Worm (Caenorhabditis elegans) whole organism, young adult: ENCODE results near the gene Y39E4B.11.
A peak's percentile ranks its signal among the peaks of the same experiment; 100 is the strongest.

Source experiments
- D2030.7 ChIP-seq: fragments of 200-800 bp; sonication (Bioruptor generic); IDR thresholded peaks from 2 replicates; pipeline ENCODE4 v1.3.6; 2022; ENCODE audit warnings: missing genetic modification reagents, missing genetic modification characterization, missing compliant biosample characterization
- F22D6.2 ChIP-seq: sonication (generic microtip); optimal IDR thresholded peaks from 2 replicates; lab custom pipeline; 2016; ENCODE audit warnings: mild to moderate bottlenecking, missing genetic modification characterization, missing compliant biosample characterization
- F33H1.4 ChIP-seq: fragments of 200-800 bp; sonication (Bioruptor generic); IDR thresholded peaks from 2 replicates; pipeline ENCODE4 v1.3.6; 2022; ENCODE audit warnings: missing genetic modification reagents, missing genetic modification characterization, missing compliant biosample characterization
- F37B4.10 ChIP-seq: fragments of 200-800 bp; sonication (Bioruptor generic); IDR thresholded peaks from 2 replicates; pipeline ENCODE4 v1.3.6; 2022; ENCODE audit warnings: missing genetic modification characterization, missing compliant biosample characterization
- F49E8.2 ChIP-seq: sonication (generic microtip); optimal IDR thresholded peaks from 3 replicates; lab custom pipeline; 2017; ENCODE audit warnings: missing genetic modification characterization, mild to moderate bottlenecking, missing compliant biosample characterization, antibody characterized with exemption, moderate library complexity; ENCODE audit not compliant: insufficient read depth
- F57A8.1 ChIP-seq: fragments of 200-800 bp; sonication (Bioruptor generic); optimal IDR thresholded peaks from 2 replicates; lab custom pipeline; 2018; ENCODE audit warnings: mild to moderate bottlenecking, missing genetic modification characterization, moderate library complexity, missing compliant biosample characterization
- K12H6.12 ChIP-seq: fragments of 200-800 bp; sonication (Bioruptor generic); optimal IDR thresholded peaks from 2 replicates; lab custom pipeline; 2018; ENCODE audit warnings: mild to moderate bottlenecking, missing genetic modification characterization, missing compliant biosample characterization
- Y67H2A.10 ChIP-seq: fragments of 200-800 bp; sonication (Bioruptor generic); conservative IDR thresholded peaks from 2 replicates; pipeline ENCODE4 v1.3.6; 2022; ENCODE audit warnings: missing genetic modification reagents, missing genetic modification characterization, missing compliant biosample characterization
- aptf-2 ChIP-seq: fragments of 200-800 bp; sonication (Bioruptor generic); conservative IDR thresholded peaks from 2 replicates; pipeline ENCODE4 v1.3.6; 2022; ENCODE audit warnings: missing genetic modification reagents, missing genetic modification characterization, missing compliant biosample characterization
- bed-1 ChIP-seq: fragments of 200-800 bp; sonication (Bioruptor generic); IDR thresholded peaks from 2 replicates; pipeline ENCODE4 v1.3.6; 2022; ENCODE audit warnings: missing genetic modification reagents, missing genetic modification characterization, missing compliant biosample characterization
- bed-2 ChIP-seq: fragments of 200-800 bp; sonication (Bioruptor generic); IDR thresholded peaks from 2 replicates; pipeline ENCODE4 v1.3.6; 2022; ENCODE audit warnings: missing genetic modification reagents, missing genetic modification characterization, missing compliant biosample characterization
- cebp-1 ChIP-seq, 2 experiments: fragments of 200-800 bp in 1 of 2; sonication (Bioruptor generic) in 1 of 2; sonication (generic microtip) in 1 of 2; IDR thresholded peaks in 1 of 2; optimal IDR thresholded peaks in 1 of 2; 2 replicates each; pipeline versions ENCODE4 v1.3.6 to Lab custom; 2017 to 2022; ENCODE audit warnings: missing compliant biosample characterization in 2 of 2, missing genetic modification characterization in 2 of 2, mild to moderate bottlenecking in 1 of 2, missing genetic modification reagents in 1 of 2, moderate library complexity in 1 of 2
- ceh-40 ChIP-seq: fragments of 200-800 bp; sonication (Bioruptor generic); IDR thresholded peaks from 2 replicates; pipeline ENCODE4 v1.3.6; 2022; ENCODE audit warnings: missing genetic modification characterization, missing compliant biosample characterization
- dpl-1 ChIP-seq: fragments of 150-350 bp; optimal IDR thresholded peaks from 2 replicates; lab custom pipeline; 2014; ENCODE audit warnings: missing biosample characterization, missing genetic modification reagents, missing genetic modification characterization
- egrh-3 ChIP-seq: fragments of 200-800 bp; sonication (Bioruptor generic); IDR thresholded peaks from 2 replicates; pipeline ENCODE4 v1.3.6; 2022; ENCODE audit warnings: missing genetic modification reagents, missing genetic modification characterization, missing compliant biosample characterization
- him-1 ChIP-seq: sonication (generic microtip); optimal IDR thresholded peaks from 2 replicates; lab custom pipeline; 2016; ENCODE audit warnings: missing genotype, missing genetic modification reagents, missing genetic modification characterization, missing compliant biosample characterization
- hlh-12 ChIP-seq: sonication (generic microtip); optimal IDR thresholded peaks from 2 replicates; lab custom pipeline; 2016; ENCODE audit warnings: missing genetic modification characterization, missing compliant biosample characterization
- hmg-20 ChIP-seq: fragments of 200-800 bp; sonication (Bioruptor generic); IDR thresholded peaks from 2 replicates; pipeline ENCODE4 v1.3.6; 2022; ENCODE audit warnings: missing genetic modification reagents, missing genetic modification characterization, missing compliant biosample characterization
- hrde-1 ChIP-seq: sonication (generic microtip); optimal IDR thresholded peaks from 2 replicates; lab custom pipeline; 2016; ENCODE audit warnings: missing genetic modification characterization, mild to moderate bottlenecking, missing compliant biosample characterization, moderate library complexity, missing genotype, missing genetic modification reagents, borderline replicate concordance
- let-607 ChIP-seq, 2 experiments: fragments of 200-800 bp in 1 of 2; sonication (Bioruptor generic) in 1 of 2; sonication (generic microtip) in 1 of 2; optimal IDR thresholded peaks; 2 replicates each; lab custom pipeline; 2016 to 2018; ENCODE audit warnings: mild to moderate bottlenecking in 2 of 2, missing compliant biosample characterization in 2 of 2, missing genetic modification characterization in 2 of 2, moderate library complexity in 2 of 2, missing genotype in 1 of 2
- lin-40 ChIP-seq: sonication (generic microtip); optimal IDR thresholded peaks from 2 replicates; lab custom pipeline; 2016; ENCODE audit warnings: missing genetic modification characterization, mild to moderate bottlenecking, missing compliant biosample characterization, missing genotype, missing genetic modification reagents
- lsl-1 ChIP-seq: fragments of 200-800 bp; sonication (Bioruptor generic); optimal IDR thresholded peaks from 2 replicates; lab custom pipeline; 2018; ENCODE audit warnings: mild to moderate bottlenecking, missing genetic modification characterization, moderate library complexity, missing compliant biosample characterization
- madf-10 ChIP-seq: sonication (generic microtip); optimal IDR thresholded peaks from 2 replicates; lab custom pipeline; 2016; ENCODE audit warnings: mild to moderate bottlenecking, missing genetic modification characterization, missing compliant biosample characterization
- mcd-1 ChIP-seq: fragments of 200-800 bp; sonication (Bioruptor generic); IDR thresholded peaks from 2 replicates; pipeline ENCODE4 v1.3.6; 2022; ENCODE audit warnings: missing genetic modification reagents, missing genetic modification characterization, missing compliant biosample characterization
- mxl-1 ChIP-seq: sonication (generic microtip); optimal IDR thresholded peaks from 2 replicates; lab custom pipeline; 2016; ENCODE audit warnings: missing genetic modification characterization, missing compliant biosample characterization
- nhr-120 ChIP-seq: fragments of 200-800 bp; sonication (Bioruptor generic); IDR thresholded peaks from 2 replicates; pipeline ENCODE4 v1.3.6; 2022; ENCODE audit warnings: missing genetic modification characterization, missing compliant biosample characterization
- nhr-179 ChIP-seq: sonication (generic microtip); optimal IDR thresholded peaks from 2 replicates; lab custom pipeline; 2016; ENCODE audit warnings: mild to moderate bottlenecking, missing genetic modification characterization, missing compliant biosample characterization
- nhr-80 ChIP-seq: sonication (generic microtip); optimal IDR thresholded peaks from 2 replicates; lab custom pipeline; 2016; ENCODE audit warnings: missing genetic modification characterization, missing compliant biosample characterization
- rec-8 ChIP-seq, 2 experiments: sonication (generic microtip); optimal IDR thresholded peaks; 2 replicates each; lab custom pipeline; 2016; ENCODE audit warnings: mild to moderate bottlenecking in 2 of 2, missing genetic modification characterization in 2 of 2, missing genetic modification reagents in 2 of 2, missing genotype in 2 of 2, missing biosample characterization in 1 of 2, missing compliant biosample characterization in 1 of 2, moderate library complexity in 1 of 2
- sea-2 ChIP-seq: fragments of 200-800 bp; sonication (Bioruptor generic); IDR thresholded peaks from 2 replicates; pipeline ENCODE4 v1.3.6; 2022; ENCODE audit warnings: missing genetic modification characterization, missing compliant biosample characterization
- snpc-1.1 ChIP-seq: sonication (generic microtip); optimal IDR thresholded peaks from 2 replicates; lab custom pipeline; 2017; ENCODE audit warnings: missing genetic modification characterization, mild to moderate bottlenecking, missing compliant biosample characterization, antibody characterized with exemption, moderate library complexity, missing genotype, missing genetic modification reagents; ENCODE audit not compliant: insufficient read depth
- snpc-1.3 ChIP-seq: sonication (generic microtip); optimal IDR thresholded peaks from 2 replicates; lab custom pipeline; 2017; ENCODE audit warnings: missing genetic modification characterization, mild to moderate bottlenecking, missing compliant biosample characterization, antibody characterized with exemption, moderate library complexity, missing genotype, missing genetic modification reagents; ENCODE audit not compliant: insufficient read depth
- snpc-3.4 ChIP-seq: sonication (generic microtip); optimal IDR thresholded peaks from 2 replicates; lab custom pipeline; 2017; ENCODE audit warnings: missing genetic modification characterization, mild to moderate bottlenecking, missing compliant biosample characterization, antibody characterized with exemption, moderate library complexity, missing genotype, missing genetic modification reagents
- unc-130 ChIP-seq: sonication (generic microtip); optimal IDR thresholded peaks from 2 replicates; lab custom pipeline; 2016; ENCODE audit warnings: missing genetic modification reagents, missing genetic modification characterization, missing compliant biosample characterization
- xnd-1 ChIP-seq: sonication (generic microtip); optimal IDR thresholded peaks from 2 replicates; lab custom pipeline; 2016; ENCODE audit warnings: missing genotype, missing genetic modification reagents, missing genetic modification characterization, missing compliant biosample characterization
- ztf-18 ChIP-seq: sonication (generic microtip); optimal IDR thresholded peaks from 2 replicates; lab custom pipeline; 2016; ENCODE audit warnings: missing genotype, mild to moderate bottlenecking, missing genetic modification characterization, missing compliant biosample characterization
- ztf-22 ChIP-seq: fragments of 200-800 bp; sonication (Bioruptor generic); optimal IDR thresholded peaks from 2 replicates; lab custom pipeline; 2018; ENCODE audit warnings: mild to moderate bottlenecking, missing genetic modification characterization, moderate library complexity, missing compliant biosample characterization
- ztf-25 ChIP-seq: fragments of 200-800 bp; sonication (Bioruptor generic); IDR thresholded peaks from 2 replicates; pipeline ENCODE4 v1.3.6; 2022; ENCODE audit warnings: missing genetic modification reagents, missing genetic modification characterization, missing compliant biosample characterization
- ztf-3 ChIP-seq: fragments of 200-800 bp; sonication (Bioruptor generic); optimal IDR thresholded peaks from 2 replicates; lab custom pipeline; 2018; ENCODE audit warnings: mild to moderate bottlenecking, missing genetic modification characterization, missing compliant biosample characterization
- ztf-6 ChIP-seq: fragments of 200-800 bp; sonication (Bioruptor generic); IDR thresholded peaks from 2 replicates; pipeline ENCODE4 v1.3.6; 2022; ENCODE audit warnings: missing genetic modification reagents, missing genetic modification characterization, missing compliant biosample characterization

The Y39E4B.11 gene

DNA sequence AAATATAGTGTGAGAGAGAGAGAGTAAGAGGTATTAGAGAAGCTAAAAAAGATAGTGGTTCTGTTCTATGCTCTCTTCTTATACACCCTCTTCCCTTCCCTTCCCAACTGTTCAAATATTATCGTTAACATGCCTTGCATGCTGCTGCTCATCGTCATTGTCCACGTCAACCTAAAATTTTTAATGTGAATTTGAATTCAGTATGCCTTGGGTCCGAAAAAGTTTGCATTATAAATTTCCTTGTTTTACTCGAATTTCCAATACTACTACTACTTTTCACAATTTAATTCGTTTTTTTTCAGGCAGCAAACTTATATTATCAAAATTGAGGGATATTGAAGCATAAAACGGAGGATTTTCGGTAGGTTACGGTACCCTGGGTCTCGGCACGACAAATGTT lies 17.7 kb upstream of the Y39E4B.11 start, which contains the start of gene gly-5:
Gene gly-5, plus strand, starts transcription at position 301 of the 400 bp plus-strand sequence.
- TF ChIP-seq nhr-80 (tag; lab: Kevin White, UChicago) (peak; percentile 40), ztf-6 (GFP tag; lab: Robert Waterston, UW) (no peak)

DNA sequence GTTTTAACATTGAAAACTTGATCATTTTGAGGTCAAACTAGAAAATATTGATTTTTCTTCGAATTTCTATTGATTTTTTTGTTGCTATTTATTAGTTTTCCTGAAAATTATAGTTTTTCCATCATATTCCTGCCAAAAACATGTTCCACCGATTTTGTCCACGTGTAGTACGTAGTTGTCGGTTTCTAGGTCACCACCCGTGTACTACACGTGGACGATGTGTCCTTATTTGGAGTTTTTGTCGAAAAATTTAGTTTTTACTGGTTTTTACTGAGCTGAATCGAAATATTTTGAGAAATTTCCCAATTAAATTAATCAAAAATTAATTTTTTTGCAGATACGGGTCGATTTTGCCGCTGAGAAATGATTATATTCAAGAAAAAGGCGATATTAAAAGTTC lies 17.0 kb upstream of the Y39E4B.11 start:
- TF ChIP-seq rec-8 (tag; optimal IDR thresholded peaks at IDR 0.05; lab: Kevin White, UChicago) = peak in 1 of 2 experiments; percentile 18
- TF ChIP-seq K12H6.12 (tag; lab: Kevin White, UChicago) = peak; percentile 48
- no peak for TF ChIP-seq cebp-1 (GFP tag; IDR thresholded peaks at IDR 0.05; lab: Robert Waterston, UW)
- TF ChIP-seq cebp-1 (tag; optimal IDR thresholded peaks at IDR 0.05; lab: Kevin White, UChicago) = no peak
- TF ChIP-seq mcd-1 (GFP tag; lab: Robert Waterston, UW) = peak; percentile 44; the same call in 1 of the 2 replicates
- TF ChIP-seq hrde-1 (tag; lab: Kevin White, UChicago) = peak; percentile 28
- no peak for TF ChIP-seq mxl-1 (tag; lab: Kevin White, UChicago)
- TF ChIP-seq unc-130 (GFP tag; lab: Kevin White, UChicago) = peak; percentile 70
- no peak for TF ChIP-seq aptf-2 (GFP tag; lab: Robert Waterston, UW)
- TF ChIP-seq lin-40 (tag; lab: Kevin White, UChicago) = peak; percentile 70
- TF ChIP-seq let-607 (tag; optimal IDR thresholded peaks at IDR 0.05; lab: Kevin White, UChicago) = peak in 1 of 2 experiments; percentile 63
- no peak for TF ChIP-seq ztf-18 (tag; lab: Kevin White, UChicago)
- TF ChIP-seq him-1 = peak; percentile 64
- peak; percentile 11 for TF ChIP-seq madf-10 (tag; lab: Kevin White, UChicago)
- TF ChIP-seq hlh-12 (tag; lab: Kevin White, UChicago) = peak; percentile 30
- no peak for TF ChIP-seq F33H1.4 (GFP tag; lab: Robert Waterston, UW)
- peak; percentile 31; the same call in 1 of the 2 replicates for TF ChIP-seq D2030.7 (GFP tag; lab: Robert Waterston, UW)
- 0 out of 2 replicates have a peak, but pooled peaks have one; percentile 59 for TF ChIP-seq sea-2 (GFP tag; lab: Robert Waterston, UW)
- TF ChIP-seq F22D6.2 (tag; lab: Kevin White, UChicago) = peak; percentile 9
- TF ChIP-seq, all 124 proteins: peak for 13

DNA sequence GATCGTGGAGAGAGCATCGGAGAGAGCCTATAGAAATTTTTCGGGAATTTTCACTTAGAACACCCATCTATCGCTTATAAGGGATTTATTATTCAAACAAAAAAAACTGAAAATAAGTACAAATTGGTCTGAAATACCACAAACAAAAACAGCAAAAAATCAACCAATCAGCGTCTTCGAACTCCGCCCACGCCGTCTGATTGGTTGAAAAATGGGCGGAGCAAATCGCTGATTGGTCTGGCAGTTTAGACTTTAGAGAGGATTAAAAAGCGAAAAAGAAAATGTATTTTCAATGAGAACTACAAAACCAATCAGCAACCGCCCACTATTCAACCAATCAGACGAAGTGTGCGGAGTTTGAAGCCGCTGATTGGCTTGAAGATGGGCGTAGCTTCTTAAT lies 3.7 kb upstream of the Y39E4B.11 start:
- TF ChIP-seq bed-1 (no peak), xnd-1 (no peak), snpc-3.4 (tag; lab: Kevin White, UChicago) (no peak), aptf-2 (GFP tag; lab: Robert Waterston, UW) (no peak), bed-2 (no peak), lin-40 (tag; lab: Kevin White, UChicago) (no peak), snpc-1.3 (no peak), dpl-1 (GFP tag; lab: Kevin White, UChicago) (no peak), ceh-40 (GFP tag; lab: Robert Waterston, UW) (no peak), ztf-25 (GFP tag; lab: Robert Waterston, UW) (no peak), snpc-1.1 (tag; lab: Kevin White, UChicago) (no peak)

DNA sequence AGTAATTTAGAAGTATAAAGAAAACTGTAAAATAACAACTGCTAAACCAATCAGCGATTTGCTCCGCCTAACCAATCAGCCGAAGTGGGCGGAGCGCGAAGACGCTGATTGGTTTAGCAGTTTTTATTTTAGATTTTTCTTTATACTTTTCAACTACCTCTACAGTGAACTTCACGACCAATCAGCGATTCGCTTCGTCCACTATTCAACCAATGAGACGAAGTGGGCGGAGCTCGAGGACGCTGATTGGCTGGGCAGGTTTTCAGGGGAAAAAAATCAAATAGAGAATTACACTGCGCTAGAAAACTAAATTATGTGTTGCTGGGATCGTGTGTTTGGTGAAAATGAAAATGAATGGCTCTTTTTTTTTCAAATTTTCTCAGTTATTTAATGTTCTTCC lies 2.9 kb upstream of the Y39E4B.11 start:
- TF ChIP-seq F57A8.1 (no peak), nhr-179 (tag; lab: Kevin White, UChicago) (no peak), F37B4.10 (GFP tag; lab: Robert Waterston, UW) (no peak), F49E8.2 (tag; lab: Kevin White, UChicago) (no peak), nhr-120 (GFP tag; lab: Robert Waterston, UW) (no peak), egrh-3 (no peak), lsl-1 (GFP tag; lab: Kevin White, UChicago) (no peak), Y67H2A.10 (GFP tag; lab: Robert Waterston, UW) (no peak), hmg-20 (no peak), ztf-3 (GFP tag; lab: Kevin White, UChicago) (no peak), ztf-22 (GFP tag; lab: Kevin White, UChicago) (no peak)
